Fruit fly (Drosophila melanogaster) whole organism, prepupa: ENCODE results near the gene CG10600.

ENCODE experiments used
- CG16779 ChIP-seq: fragments of 200-800 bp; sonication (Bioruptor generic); optimal IDR thresholded peaks from 3 replicates; lab custom pipeline; 2017; ENCODE audit warnings: missing biosample characterization, mild to moderate bottlenecking, missing genetic modification characterization
- CG32006 ChIP-seq: fragments of 200-800 bp; sonication (Bioruptor generic); optimal IDR thresholded peaks from 3 replicates; lab custom pipeline; 2017; ENCODE audit warnings: missing biosample characterization, mild to moderate bottlenecking, missing genetic modification characterization
- CG6854 ChIP-seq: fragments of 200-800 bp; sonication (Bioruptor generic); optimal IDR thresholded peaks from 2 replicates; lab custom pipeline; 2017; ENCODE audit warnings: missing biosample characterization, mild to moderate bottlenecking, missing genetic modification characterization
- Eip75B ChIP-seq: fragments of 200-800 bp; sonication (Bioruptor generic); optimal IDR thresholded peaks from 3 replicates; lab custom pipeline; 2016; ENCODE audit warnings: missing biosample characterization, missing genetic modification characterization
- Ets96B ChIP-seq: fragments of 200-800 bp; optimal IDR thresholded peaks from 2 replicates; lab custom pipeline; 2019; ENCODE audit warnings: missing biosample characterization, mild to moderate bottlenecking, missing genetic modification characterization, moderate library complexity
- Gug ChIP-seq: fragments of 200-800 bp; sonication (Bioruptor generic); IDR thresholded peaks from 2 replicates; pipeline ENCODE4 v1.3.6; 2022; ENCODE audit warnings: missing biosample characterization, missing genetic modification characterization
- Lpt ChIP-seq: fragments of 200-800 bp; sonication (Bioruptor generic); optimal IDR thresholded peaks from 3 replicates; lab custom pipeline; 2016; ENCODE audit warnings: missing biosample characterization, missing genetic modification characterization
- cyc ChIP-seq: fragments of 200-800 bp; sonication (Bioruptor generic); optimal IDR thresholded peaks from 3 replicates; lab custom pipeline; 2016; ENCODE audit warnings: missing biosample characterization, missing genetic modification characterization
- esn ChIP-seq: fragments of 200-800 bp; sonication (Bioruptor generic); optimal IDR thresholded peaks from 2 replicates; lab custom pipeline; 2016; ENCODE audit warnings: missing biosample characterization, mild to moderate bottlenecking, missing genetic modification characterization, moderate library complexity
- topi ChIP-seq: fragments of 200-800 bp; sonication (Bioruptor generic); optimal IDR thresholded peaks from 3 replicates; lab custom pipeline; 2016; ENCODE audit warnings: missing biosample characterization, missing genetic modification characterization

- no peak for TF ChIP-seq CG32006 (GFP tag; lab: Kevin White, UChicago)
- TF ChIP-seq CG6854 (GFP tag; lab: Kevin White, UChicago): no peak
- TF ChIP-seq Eip75B (GFP tag; lab: Kevin White, UChicago): no peak
- TF ChIP-seq topi (GFP tag; lab: Kevin White, UChicago): no peak
- no peak for TF ChIP-seq Lpt (GFP tag; lab: Kevin White, UChicago)
- no peak for TF ChIP-seq esn (GFP tag; lab: Kevin White, UChicago)
- TF ChIP-seq CG16779 (tag; lab: Kevin White, UChicago): no peak
- TF ChIP-seq cyc: no peak
- no peak for TF ChIP-seq Gug (GFP tag; lab: Robert Waterston, UW)
- TF ChIP-seq Ets96B (tag; lab: Kevin White, UChicago): no peak
These were observed 50.5 kb downstream of the CG10600 start for dm6 chr2L:18788953-18789352.
